Fruit fly (Drosophila melanogaster) Kc167 (cell line): ENCODE measurements around the gene CG34384.

Source experiments
- Sin3A ChIP-seq: fragments of >200 bp; optimal IDR thresholded peaks from 2 replicates; lab custom pipeline; 2018; ENCODE audit warnings: missing external identifiers
- h ChIP-seq: fragments of >200 bp; optimal IDR thresholded peaks from 3 replicates; lab custom pipeline; 2018; ENCODE audit warnings: missing external identifiers
- insv ChIP-seq: fragments of >200 bp; optimal IDR thresholded peaks from 3 replicates; lab custom pipeline; 2018; ENCODE audit warnings: missing external identifiers
- psq ChIP-seq: fragments of >200 bp; optimal IDR thresholded peaks from 2 replicates; lab custom pipeline; 2017; ENCODE audit warnings: missing external identifiers
- ttk ChIP-seq: sonication (Bioruptor generic); optimal IDR thresholded peaks from 2 replicates; lab custom pipeline; 2017; ENCODE audit warnings: missing external identifiers

dm6 chr3R:7771656-7772055, 42.5 kb upstream of the CG34384 start, which contains the start of gene CG11286:
- TF ChIP-seq psq (lab: Kevin White, UChicago), result no peak
- no peak for TF ChIP-seq h (lab: Kevin White, UChicago)
- TF ChIP-seq insv (lab: Kevin White, UChicago), result no peak
- TF ChIP-seq Sin3A (lab: Kevin White, UChicago), result no peak
- no peak for TF ChIP-seq ttk (lab: Kevin White, UChicago)
